Worm (Caenorhabditis elegans) whole organism, mixed stage, embryonic: ENCODE measurements around the gene clec-38.

Source experiments
- M03D4.4 ChIP-seq: sonication (generic microtip); optimal IDR thresholded peaks from 2 replicates; lab custom pipeline; 2017; ENCODE audit warnings: mild to moderate bottlenecking, missing genetic modification characterization, missing compliant biosample characterization
- blmp-1 ChIP-seq: fragments of 150-350 bp; optimal IDR thresholded peaks from 2 replicates; lab custom pipeline; 2014; ENCODE audit warnings: missing biosample characterization, missing genetic modification characterization
- ceh-43 ChIP-seq: fragments of 200-800 bp; sonication (Bioruptor generic); optimal IDR thresholded peaks from 2 replicates; lab custom pipeline; 2018; ENCODE audit warnings: mild to moderate bottlenecking, missing genetic modification characterization, moderate library complexity, missing compliant biosample characterization
- ceh-83 ChIP-seq: fragments of 200-800 bp; sonication (Bioruptor generic); optimal IDR thresholded peaks from 2 replicates; lab custom pipeline; 2018; ENCODE audit warnings: mild to moderate bottlenecking, missing genetic modification characterization, missing compliant biosample characterization
- ces-1 ChIP-seq: fragments of 150-350 bp; optimal IDR thresholded peaks from 2 replicates; lab custom pipeline; 2014; ENCODE audit warnings: missing biosample characterization, missing genetic modification reagents, missing genetic modification characterization
- drap-1 ChIP-seq: fragments of 200-800 bp; sonication (Bioruptor generic); optimal IDR thresholded peaks from 3 replicates; lab custom pipeline; 2018; ENCODE audit warnings: mild to moderate bottlenecking, missing genetic modification characterization, missing compliant biosample characterization
- elt-3 ChIP-seq: fragments of 150-350 bp; optimal IDR thresholded peaks from 2 replicates; lab custom pipeline; 2014; ENCODE audit warnings: missing biosample characterization, missing genetic modification characterization
- flh-1 ChIP-seq: fragments of 200-800 bp; sonication (Bioruptor generic); optimal IDR thresholded peaks from 2 replicates; lab custom pipeline; 2018; ENCODE audit warnings: mild to moderate bottlenecking, missing genetic modification characterization, moderate library complexity, missing compliant biosample characterization
- lin-13 ChIP-seq: fragments of 150-350 bp; optimal IDR thresholded peaks from 2 replicates; lab custom pipeline; 2014; ENCODE audit warnings: missing biosample characterization, missing genetic modification characterization
- lin-32 ChIP-seq: fragments of 200-800 bp; sonication (Bioruptor generic); optimal IDR thresholded peaks from 2 replicates; lab custom pipeline; 2018; ENCODE audit warnings: mild to moderate bottlenecking, missing genetic modification characterization, missing compliant biosample characterization
- lsy-2 ChIP-seq: fragments of 150-350 bp; optimal IDR thresholded peaks from 2 replicates; lab custom pipeline; 2014; ENCODE audit warnings: missing biosample characterization, missing genetic modification characterization
- mab-5 ChIP-seq: fragments of 150-350 bp; optimal IDR thresholded peaks from 2 replicates; lab custom pipeline; 2014; ENCODE audit warnings: missing biosample characterization, missing genetic modification characterization
- mep-1 ChIP-seq: fragments of 150-350 bp; optimal IDR thresholded peaks from 2 replicates; lab custom pipeline; 2017; ENCODE audit warnings: missing biosample characterization, missing genetic modification reagents, missing genetic modification characterization, inconsistent platforms
- mls-2 ChIP-seq: sonication (generic microtip); optimal IDR thresholded peaks from 2 replicates; lab custom pipeline; 2016; ENCODE audit warnings: mild to moderate bottlenecking, missing genetic modification characterization, moderate library complexity, missing compliant biosample characterization
- nhr-12 ChIP-seq: fragments of 150-350 bp; optimal IDR thresholded peaks from 2 replicates; lab custom pipeline; 2014; ENCODE audit warnings: missing biosample characterization, missing genetic modification characterization
- nhr-2 ChIP-seq: fragments of 150-350 bp; optimal IDR thresholded peaks from 2 replicates; lab custom pipeline; 2014; ENCODE audit warnings: missing biosample characterization, missing genetic modification characterization
- nhr-237 ChIP-seq: fragments of 150-350 bp; optimal IDR thresholded peaks from 2 replicates; lab custom pipeline; 2014; ENCODE audit warnings: missing biosample characterization, missing genetic modification characterization
- nhr-28 ChIP-seq: fragments of 150-350 bp; optimal IDR thresholded peaks from 2 replicates; lab custom pipeline; 2014; ENCODE audit warnings: missing biosample characterization, missing genetic modification characterization
- pha-4 ChIP-seq: fragments of 150-350 bp; optimal IDR thresholded peaks from 2 replicates; lab custom pipeline; 2018; ENCODE audit warnings: missing biosample characterization, missing genetic modification reagents, missing genetic modification characterization
- sem-2 ChIP-seq: fragments of 200-800 bp; sonication (Bioruptor generic); optimal IDR thresholded peaks from 2 replicates; lab custom pipeline; 2018; ENCODE audit warnings: mild to moderate bottlenecking, missing genetic modification characterization, missing compliant biosample characterization
- snpc-4 ChIP-seq: fragments of 150-350 bp; optimal IDR thresholded peaks from 2 replicates; lab custom pipeline; 2014; ENCODE audit warnings: missing biosample characterization, missing genetic modification characterization
- sptf-1 ChIP-seq: sonication (generic microtip); optimal IDR thresholded peaks from 2 replicates; lab custom pipeline; 2017; ENCODE audit warnings: mild to moderate bottlenecking, missing genetic modification characterization, moderate library complexity, missing compliant biosample characterization
- tbx-8 ChIP-seq: fragments of 200-800 bp; sonication (Bioruptor generic); optimal IDR thresholded peaks from 2 replicates; lab custom pipeline; 2018; ENCODE audit warnings: mild to moderate bottlenecking, missing genetic modification characterization, moderate library complexity, missing compliant biosample characterization
- unc-39 ChIP-seq: fragments of 150-350 bp; optimal IDR thresholded peaks from 2 replicates; lab custom pipeline; 2014; ENCODE audit warnings: missing biosample characterization, missing genetic modification characterization
- zip-8 ChIP-seq: fragments of 150-350 bp; optimal IDR thresholded peaks from 2 replicates; lab custom pipeline; 2014; ENCODE audit warnings: missing biosample characterization, missing genetic modification characterization
- ztf-11 ChIP-seq: fragments of 150-350 bp; optimal IDR thresholded peaks from 2 replicates; lab custom pipeline; 2014; ENCODE audit warnings: missing biosample characterization, missing genetic modification characterization

Gene clec-38

DNA sequence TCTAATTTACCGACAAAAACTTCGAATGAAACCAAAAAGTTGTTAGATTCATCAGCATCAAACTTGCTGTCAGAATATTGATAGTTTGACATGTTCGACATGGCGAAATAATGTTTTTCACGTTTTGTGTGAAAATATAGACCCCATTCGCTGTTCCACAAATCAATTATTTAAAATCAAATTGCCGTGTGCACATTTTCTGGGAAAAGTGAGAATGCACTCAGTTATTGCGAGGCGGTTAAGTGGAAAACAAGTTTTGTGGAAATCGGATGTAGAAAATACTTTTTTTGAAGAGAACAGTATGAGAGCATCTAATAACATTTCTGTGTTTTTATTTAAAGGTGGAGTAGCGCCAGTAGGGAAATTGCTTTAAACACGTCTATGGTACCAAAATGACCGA, 41.7 kb downstream of the clec-38 start, which contains the start of gene srw-42:
TSS of gene srw-42 (minus strand) at position 101 of the 400 bp plus-strand sequence.
- TF ChIP-seq lin-32 (GFP tag; lab: Kevin White, UChicago) = no peak
- no peak for TF ChIP-seq unc-39 (tag; lab: Kevin White, UChicago)
- TF ChIP-seq nhr-237 = no peak
- TF ChIP-seq tbx-8 (GFP tag; lab: Kevin White, UChicago) = no peak
- TF ChIP-seq elt-3 (tag; lab: Kevin White, UChicago) = no peak
- no peak for TF ChIP-seq mep-1
- no peak for TF ChIP-seq blmp-1 (tag; lab: Kevin White, UChicago)
- no peak for TF ChIP-seq lin-13 (tag; lab: Kevin White, UChicago)
- TF ChIP-seq mls-2 = no peak
- no peak for TF ChIP-seq ztf-11
- TF ChIP-seq nhr-28 (tag; lab: Kevin White, UChicago) = no peak
- no peak for TF ChIP-seq M03D4.4
- no peak for TF ChIP-seq ces-1 (GFP tag; lab: Kevin White, UChicago)
- no peak for TF ChIP-seq nhr-12 (tag; lab: Kevin White, UChicago)
- no peak for TF ChIP-seq flh-1 (GFP tag; lab: Kevin White, UChicago)
- TF ChIP-seq snpc-4 (tag; lab: Kevin White, UChicago) = no peak
- TF ChIP-seq pha-4 (tag; lab: Kevin White, UChicago) = no peak

DNA sequence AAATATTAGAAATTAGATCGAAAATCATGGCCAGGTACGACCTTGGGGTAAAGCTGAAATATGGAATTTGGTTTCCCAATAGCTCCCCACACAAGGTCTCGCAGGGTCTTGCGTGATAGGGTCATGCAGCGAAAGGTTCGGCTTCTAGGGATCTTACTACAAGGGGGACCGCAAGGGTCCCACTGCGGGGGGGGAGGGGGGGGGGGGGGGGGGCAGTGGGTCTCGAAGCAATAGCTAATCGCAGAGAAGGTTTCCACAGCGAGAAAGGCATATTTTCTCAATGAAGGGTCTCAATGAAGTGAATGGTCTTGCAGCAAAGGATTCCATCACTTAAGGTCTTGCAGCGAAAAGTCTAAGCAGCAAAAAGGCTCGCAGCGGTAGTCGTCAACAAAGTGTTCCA, 42.4 kb downstream of the clec-38 start:
- TF ChIP-seq sem-2 (GFP tag; lab: Kevin White, UChicago) = no peak
- no peak for TF ChIP-seq nhr-12 (tag; lab: Kevin White, UChicago)
- no peak for TF ChIP-seq blmp-1 (tag; lab: Kevin White, UChicago)
- TF ChIP-seq M03D4.4 = no peak
- TF ChIP-seq mep-1 = no peak
- TF ChIP-seq lin-13 (tag; lab: Kevin White, UChicago) = no peak
- no peak for TF ChIP-seq pha-4 (tag; lab: Kevin White, UChicago)
- TF ChIP-seq mab-5 = no peak
- no peak for TF ChIP-seq ztf-11
- TF ChIP-seq ceh-43 (GFP tag; lab: Kevin White, UChicago) = no peak
- TF ChIP-seq ces-1 (GFP tag; lab: Kevin White, UChicago) = no peak
- no peak for TF ChIP-seq ceh-83 (GFP tag; lab: Kevin White, UChicago)

DNA sequence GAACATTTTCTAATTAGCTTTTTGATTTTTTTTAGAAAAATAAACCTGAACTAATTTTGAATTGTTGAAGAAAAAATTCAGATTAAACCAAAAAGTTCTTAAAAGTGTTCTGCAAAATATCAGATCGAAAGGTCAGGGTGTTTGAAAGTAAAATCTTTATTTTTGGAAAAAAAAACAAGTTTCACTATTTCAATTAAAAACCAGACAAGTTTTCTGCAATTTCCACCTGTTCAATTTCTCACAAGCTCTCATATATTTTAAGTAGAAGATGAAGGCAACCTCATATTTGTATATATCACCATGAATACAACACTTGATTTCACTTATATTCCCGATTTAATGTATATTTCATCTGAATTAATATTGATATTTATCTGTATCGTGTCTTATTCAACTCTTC, 48.2 kb downstream of the clec-38 start, which contains the start of gene srz-102:
TSS of gene srz-102 (plus strand) at position 301 of the 400 bp plus-strand sequence.
- TF ChIP-seq sptf-1 (tag; lab: Kevin White, UChicago) (no peak), flh-1 (GFP tag; lab: Kevin White, UChicago) (no peak), mep-1 (no peak), drap-1 (GFP tag; lab: Kevin White, UChicago) (no peak), lin-32 (GFP tag; lab: Kevin White, UChicago) (no peak)
- TF ChIP-seq, all 35 proteins: peak for 0

DNA sequence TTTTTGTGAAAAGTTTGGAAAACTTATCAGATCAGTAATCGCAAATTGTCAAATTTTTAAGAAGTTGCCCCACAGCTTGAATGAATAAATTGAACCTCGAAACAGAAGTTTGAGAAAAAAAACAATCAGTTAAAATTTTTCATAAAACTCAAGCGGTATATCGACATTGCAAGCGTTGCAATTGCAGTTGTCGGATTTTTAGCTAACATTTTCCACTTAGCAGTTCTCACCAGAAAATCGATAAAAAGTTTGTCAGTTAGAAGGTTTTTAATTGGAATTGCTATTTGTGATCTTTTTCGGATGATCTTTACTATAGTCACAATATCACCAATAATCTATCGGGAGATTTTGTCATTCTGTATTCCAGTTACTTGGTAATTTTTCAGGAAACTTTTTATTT, 49.7 kb downstream of the clec-38 start, which contains the start of gene srw-43:
TSS of gene srw-43 (plus strand) at position 301 of the 400 bp plus-strand sequence.
- TF ChIP-seq zip-8 (tag; lab: Kevin White, UChicago) = no peak
- TF ChIP-seq sptf-1 (tag; lab: Kevin White, UChicago) = no peak
- no peak for TF ChIP-seq mab-5
- TF ChIP-seq lsy-2 = no peak
- TF ChIP-seq tbx-8 (GFP tag; lab: Kevin White, UChicago) = no peak
- no peak for TF ChIP-seq nhr-12 (tag; lab: Kevin White, UChicago)
- no peak for TF ChIP-seq nhr-2
